Worm (Caenorhabditis elegans): ENCODE data around the gene srpa-68.

The srpa-68 gene

DNA sequence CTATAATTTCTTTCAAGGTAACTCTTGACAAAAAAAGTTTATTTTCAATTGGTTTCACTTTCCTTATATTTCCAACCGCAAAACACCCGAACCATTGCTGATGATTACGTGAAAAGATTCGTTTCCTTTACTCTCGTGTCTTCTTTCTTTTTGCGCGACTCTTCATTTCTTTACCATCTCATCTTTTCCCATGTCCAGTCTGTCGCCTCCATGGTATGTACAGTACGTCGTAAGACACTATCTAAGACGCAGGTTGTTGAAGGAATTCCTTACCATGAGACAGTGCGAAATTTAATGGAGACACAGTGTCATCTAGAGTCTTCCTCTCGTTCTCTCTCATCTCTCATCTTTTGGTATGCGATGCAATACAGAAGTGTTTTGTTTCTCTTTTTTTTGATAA, 8.7 kb upstream of the srpa-68 start (continued):
- TF ChIP-seq ztf-25 (GFP tag; IDR thresholded peaks at IDR 0.05) (no peak), lin-54 (GFP tag; optimal IDR thresholded peaks at IDR 0.05) (peak; percentile 12), egl-44 (GFP tag; IDR thresholded peaks at IDR 0.05) (no peak), nhr-179 (tag; optimal IDR thresholded peaks at IDR 0.05) (no peak), dpff-1 (tag; optimal IDR thresholded peaks at IDR 0.05) (no peak), lin-40 (tag; optimal IDR thresholded peaks at IDR 0.05) (peak; percentile 49), hmg-1.2 (GFP tag; IDR thresholded peaks at IDR 0.05) (peak; percentile 66; the same call in 1 of the 2 replicates), C17E4.6 (GFP tag; IDR thresholded peaks at IDR 0.05) (no peak), F23B12.7 (tag; optimal IDR thresholded peaks at IDR 0.05; ENCODE audit: insufficient read depth) (no peak), lsy-27 (tag; optimal IDR thresholded peaks at IDR 0.05; ENCODE audit: borderline replicate concordance, insufficient read depth) (no peak), hlh-12 (tag; optimal IDR thresholded peaks at IDR 0.05) (no peak), dox-1 (GFP tag; IDR thresholded peaks at IDR 0.05) (peak; percentile 35; the same call in 1 of the 2 replicates), F57C9.4 (tag; optimal IDR thresholded peaks at IDR 0.05) (no peak), efl-1 (GFP tag; optimal IDR thresholded peaks at IDR 0.05) (no peak), nfyb-1 (GFP tag; IDR thresholded peaks at IDR 0.05) (no peak), F22D6.2 (tag; optimal IDR thresholded peaks at IDR 0.05) (no peak), B0336.3 (GFP tag; IDR thresholded peaks at IDR 0.05) (no peak), F55B11.4 (tag; optimal IDR thresholded peaks at IDR 0.05; ENCODE audit: borderline replicate concordance, insufficient read depth) (no peak), ets-4 (GFP tag; optimal IDR thresholded peaks at IDR 0.05) (no peak), tlf-1 (GFP tag; optimal IDR thresholded peaks at IDR 0.05) (no peak), snpc-4 (GFP tag; optimal IDR thresholded peaks at IDR 0.05) (no peak), snpc-4 (tag; optimal IDR thresholded peaks at IDR 0.05) (peak in 1 of 4 experiments; percentile 29), pha-4 (tag; optimal IDR thresholded peaks at IDR 0.05) (no peak), mel-28 (tag; optimal IDR thresholded peaks at IDR 0.05; ENCODE audit: borderline replicate concordance) (no peak), F49E8.2 (tag; optimal IDR thresholded peaks at IDR 0.05; ENCODE audit: insufficient read depth) (no peak)

DNA sequence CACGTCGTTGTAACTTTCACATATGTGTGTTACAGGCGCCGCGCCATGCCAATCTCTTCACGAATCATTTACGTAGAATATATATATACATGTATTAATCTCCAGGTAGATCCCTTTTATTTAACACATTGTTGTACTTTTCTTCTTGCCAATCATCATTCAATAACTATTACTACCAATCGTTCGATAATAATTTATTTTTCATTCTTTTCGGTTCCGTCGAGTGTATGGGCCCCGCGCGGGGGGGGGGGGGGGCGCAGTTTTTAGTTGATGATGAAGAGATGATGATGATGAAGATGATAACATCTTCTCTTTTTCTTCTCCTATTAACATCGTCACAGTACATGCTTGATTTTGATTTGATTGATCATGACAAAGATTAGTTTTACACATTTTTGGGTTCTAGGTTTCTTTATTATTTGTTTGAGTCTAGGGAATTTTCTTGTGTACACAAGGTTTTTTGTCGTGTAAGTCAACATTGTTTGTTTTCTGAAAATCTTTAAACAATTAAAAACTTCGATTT, 7.8 kb upstream of the srpa-68 start:
- TF ChIP-seq snpc-3.4 (tag; optimal IDR thresholded peaks at IDR 0.05) (no peak), ceh-58 (GFP tag; IDR thresholded peaks at IDR 0.05) (no peak), zim-3 (tag; optimal IDR thresholded peaks at IDR 0.05) (no peak), C17E4.6 (GFP tag; IDR thresholded peaks at IDR 0.05) (no peak), let-526 (GFP tag; IDR thresholded peaks at IDR 0.05) (no peak), nhr-27 (tag; optimal IDR thresholded peaks at IDR 0.05) (no peak), lsl-1 (GFP tag; optimal IDR thresholded peaks at IDR 0.05) (no peak), ceh-27 (GFP tag; optimal IDR thresholded peaks at IDR 0.05) (no peak), die-1 (tag; optimal IDR thresholded peaks at IDR 0.05) (no peak)

DNA sequence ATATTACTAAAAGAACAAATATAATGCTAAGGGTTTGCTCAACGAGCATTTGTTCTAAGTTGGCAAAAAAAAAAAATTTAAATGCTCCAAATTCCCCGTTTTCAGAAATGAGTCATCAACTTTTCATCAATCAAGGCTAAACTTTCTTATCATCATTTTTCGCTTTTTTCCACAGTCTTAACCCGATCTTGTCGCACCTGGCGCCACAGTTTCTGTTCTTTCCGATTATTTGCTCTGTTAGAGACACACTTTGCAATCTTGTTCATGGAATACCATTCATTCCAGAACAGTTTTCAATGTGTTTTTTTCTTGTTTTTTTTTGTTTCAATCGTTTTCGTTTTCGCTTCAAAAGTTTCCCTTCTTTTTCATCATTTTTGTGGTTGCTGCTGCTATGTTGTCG, 6.7 kb upstream of the srpa-68 start:
- TF ChIP-seq hlh-26 (GFP tag; conservative IDR thresholded peaks at IDR 0.05) (no peak), mxl-1 (tag; optimal IDR thresholded peaks at IDR 0.05) (no peak), nhr-80 (tag; optimal IDR thresholded peaks at IDR 0.05) (peak; percentile 80), ztf-6 (GFP tag; IDR thresholded peaks at IDR 0.05) (no peak), cebp-2 (GFP tag; IDR thresholded peaks at IDR 0.05) (no peak)

Data from whole organism, young adult.